Fruit fly (Drosophila melanogaster) whole organism, embryonic: ENCODE measurements around the gene Mocs1.

Experiments used
- ATbp ChIP-seq: fragments of 200-800 bp; sonication (Bioruptor generic); optimal IDR thresholded peaks from 2 replicates; lab custom pipeline; 2017; ENCODE audit warnings: missing biosample characterization, mild to moderate bottlenecking, missing genetic modification characterization, missing genetic modification reagents
- Antp ChIP-seq: fragments of 200-800 bp; sonication (Bioruptor generic); optimal IDR thresholded peaks from 3 replicates; lab custom pipeline; 2016; ENCODE audit warnings: missing biosample characterization, missing genetic modification characterization
- Asciz ChIP-seq: fragments of 200-800 bp; sonication (Bioruptor generic); optimal IDR thresholded peaks from 2 replicates; lab custom pipeline; 2017; ENCODE audit warnings: missing biosample characterization, mild to moderate bottlenecking, missing genetic modification characterization, missing genetic modification reagents
- B-H1 ChIP-seq: fragments of 200-800 bp; sonication (Bioruptor generic); IDR thresholded peaks from 3 replicates; pipeline ENCODE4 v1.3.6; 2022; ENCODE audit warnings: missing biosample characterization, missing genetic modification characterization
- C15 ChIP-seq: fragments of 200-800 bp; sonication (Bioruptor generic); IDR thresholded peaks from 3 replicates; pipeline ENCODE4 v1.3.6; 2022; ENCODE audit warnings: missing biosample characterization, missing genetic modification characterization
- CG10431 ChIP-seq: fragments of 200-800 bp; sonication (Bioruptor generic); optimal IDR thresholded peaks from 3 replicates; lab custom pipeline; 2018; ENCODE audit warnings: missing biosample characterization, mild to moderate bottlenecking, missing genetic modification characterization
- CG10565 ChIP-seq: fragments of 200-800 bp; sonication (Bioruptor generic); optimal IDR thresholded peaks from 3 replicates; lab custom pipeline; 2016; ENCODE audit warnings: missing biosample characterization, mild to moderate bottlenecking, missing genetic modification characterization
- CG10654 ChIP-seq: fragments of 200-800 bp; sonication (Bioruptor generic); optimal IDR thresholded peaks from 2 replicates; lab custom pipeline; 2016; ENCODE audit warnings: missing biosample characterization, missing genetic modification characterization
- CG11398 ChIP-seq: fragments of 200-800 bp; sonication (Bioruptor generic); optimal IDR thresholded peaks from 2 replicates; lab custom pipeline; 2016; ENCODE audit warnings: missing biosample characterization, missing genetic modification characterization
- CG11695 ChIP-seq: fragments of 200-800 bp; sonication (Bioruptor generic); IDR thresholded peaks from 3 replicates; pipeline ENCODE4 v1.3.6; 2022; ENCODE audit warnings: missing biosample characterization, missing genetic modification characterization
- CG11723 ChIP-seq: fragments of 200-800 bp; sonication (Bioruptor generic); optimal IDR thresholded peaks from 2 replicates; lab custom pipeline; 2017; ENCODE audit warnings: missing biosample characterization, mild to moderate bottlenecking, missing genetic modification characterization
- CG13624 ChIP-seq: fragments of 200-800 bp; sonication (Bioruptor generic); optimal IDR thresholded peaks from 2 replicates; lab custom pipeline; 2016; ENCODE audit warnings: missing biosample characterization, missing genetic modification characterization
- CG14710 ChIP-seq: fragments of 200-800 bp; sonication (Bioruptor generic); optimal IDR thresholded peaks from 3 replicates; lab custom pipeline; 2019; ENCODE audit warnings: missing biosample characterization, mild to moderate bottlenecking, missing genetic modification characterization, moderate library complexity
- CG16779 ChIP-seq: fragments of 200-800 bp; sonication (Bioruptor generic); IDR thresholded peaks from 2 replicates; pipeline ENCODE4 v1.3.6; 2022; ENCODE audit warnings: missing biosample characterization, missing genetic modification characterization
- CG17186 ChIP-seq: fragments of 200-800 bp; sonication (Bioruptor generic); optimal IDR thresholded peaks from 3 replicates; lab custom pipeline; 2017; ENCODE audit warnings: missing biosample characterization, missing genetic modification reagents, missing genetic modification characterization
- CG17802 ChIP-seq: fragments of 200-800 bp; sonication (Bioruptor generic); optimal IDR thresholded peaks from 2 replicates; lab custom pipeline; 2018; ENCODE audit warnings: missing biosample characterization, mild to moderate bottlenecking, missing genetic modification characterization, moderate library complexity
- CG3065 ChIP-seq: fragments of 200-800 bp; sonication (Bioruptor generic); optimal IDR thresholded peaks from 2 replicates; lab custom pipeline; 2016; ENCODE audit warnings: missing biosample characterization, missing genetic modification characterization
- CG33557 ChIP-seq: fragments of 200-800 bp; sonication (Bioruptor generic); optimal IDR thresholded peaks from 2 replicates; lab custom pipeline; 2019; ENCODE audit warnings: missing biosample characterization, mild to moderate bottlenecking, missing genetic modification characterization, moderate library complexity
- CG34422 ChIP-seq: fragments of 200-800 bp; sonication (Bioruptor generic); IDR thresholded peaks from 3 replicates; pipeline ENCODE4 v1.3.6; 2022; ENCODE audit warnings: missing biosample characterization, missing genetic modification characterization
- CG43689 ChIP-seq: fragments of 200-800 bp; sonication (Bioruptor generic); IDR thresholded peaks from 2 replicates; pipeline ENCODE4 v1.3.6; 2022; ENCODE audit warnings: missing biosample characterization, missing genetic modification characterization
- CG5180 ChIP-seq: fragments of 200-800 bp; sonication (Bioruptor generic); optimal IDR thresholded peaks from 3 replicates; lab custom pipeline; 2017; ENCODE audit warnings: missing biosample characterization, missing genetic modification characterization, mild to moderate bottlenecking, moderate library complexity, missing genetic modification reagents
- CG7271 ChIP-seq: fragments of 200-800 bp; sonication (Bioruptor generic); optimal IDR thresholded peaks from 2 replicates; lab custom pipeline; 2018; ENCODE audit warnings: missing biosample characterization, mild to moderate bottlenecking, missing genetic modification characterization, moderate library complexity
- CG9932 ChIP-seq: fragments of 200-800 bp; sonication (Bioruptor generic); IDR thresholded peaks from 2 replicates; pipeline ENCODE4 v1.3.6; 2022; ENCODE audit warnings: missing biosample characterization, missing genetic modification characterization
- E2f2 ChIP-seq: fragments of 200-800 bp; sonication (Bioruptor generic); IDR thresholded peaks from 2 replicates; pipeline ENCODE4 v1.3.6; 2022; ENCODE audit warnings: missing biosample characterization, missing genetic modification characterization
- Fer3 ChIP-seq: fragments of 200-800 bp; sonication (Bioruptor generic); optimal IDR thresholded peaks from 2 replicates; lab custom pipeline; 2018; ENCODE audit warnings: missing biosample characterization, mild to moderate bottlenecking, missing genetic modification characterization, moderate library complexity
- H2.0 ChIP-seq: fragments of 200-800 bp; sonication (Bioruptor generic); IDR thresholded peaks from 2 replicates; pipeline ENCODE4 v1.3.6; 2022; ENCODE audit warnings: missing biosample characterization, missing genetic modification characterization
- HLHmδ ChIP-seq: fragments of 200-800 bp; sonication (Bioruptor generic); optimal IDR thresholded peaks from 2 replicates; lab custom pipeline; 2018; ENCODE audit warnings: missing biosample characterization, mild to moderate bottlenecking, missing genetic modification characterization, moderate library complexity
- Jarid2 ChIP-seq: fragments of 200-800 bp; sonication (Bioruptor generic); optimal IDR thresholded peaks from 3 replicates; lab custom pipeline; 2017; ENCODE audit warnings: mild to moderate bottlenecking, missing biosample characterization, missing genetic modification reagents, missing genetic modification characterization
- Myb ChIP-seq: fragments of 200-800 bp; sonication (Bioruptor generic); optimal IDR thresholded peaks from 2 replicates; lab custom pipeline; 2016; ENCODE audit warnings: missing biosample characterization, missing genetic modification characterization
- Sry-δ ChIP-seq: fragments of 200-800 bp; sonication (Bioruptor generic); optimal IDR thresholded peaks from 2 replicates; lab custom pipeline; 2016; ENCODE audit warnings: missing biosample characterization, missing genetic modification characterization
- cato ChIP-seq: fragments of 200-800 bp; sonication (Bioruptor generic); optimal IDR thresholded peaks from 2 replicates; lab custom pipeline; 2016; ENCODE audit warnings: missing biosample characterization, missing genetic modification characterization, borderline replicate concordance
- chif ChIP-seq, 2 experiments: fragments of 200-800 bp; sonication (Bioruptor generic); optimal IDR thresholded peaks; 3 replicates each; lab custom pipeline; 2016; ENCODE audit warnings: missing biosample characterization in 2 of 2, missing genetic modification characterization in 2 of 2
- emc ChIP-seq: fragments of 200-800 bp; sonication (Bioruptor generic); optimal IDR thresholded peaks from 2 replicates; lab custom pipeline; 2016; ENCODE audit warnings: missing biosample characterization, missing genetic modification characterization
- en ChIP-seq: fragments of 200-800 bp; sonication (Bioruptor generic); optimal IDR thresholded peaks from 2 replicates; lab custom pipeline; 2016; ENCODE audit warnings: missing biosample characterization, missing genetic modification characterization
- eve ChIP-seq, 2 experiments: fragments of >200 bp; optimal IDR thresholded peaks; 2 replicates each; lab custom pipeline; 2017; ENCODE audit warnings: missing biosample characterization in 2 of 2, missing genetic modification characterization in 2 of 2
- eyg ChIP-seq: fragments of 200-800 bp; sonication (Bioruptor generic); optimal IDR thresholded peaks from 3 replicates; lab custom pipeline; 2016; ENCODE audit warnings: missing biosample characterization, missing genetic modification characterization
- ftz-f1 ChIP-seq: fragments of 200-800 bp; sonication (Bioruptor generic); optimal IDR thresholded peaks from 2 replicates; lab custom pipeline; 2016; ENCODE audit warnings: missing biosample characterization, missing genetic modification characterization
- gt ChIP-seq: fragments of 200-800 bp; sonication (Bioruptor generic); IDR thresholded peaks from 2 replicates; pipeline ENCODE4 v1.3.6; 2022; ENCODE audit warnings: missing biosample characterization, missing genetic modification characterization
- her ChIP-seq: fragments of 200-800 bp; sonication (Bioruptor generic); optimal IDR thresholded peaks from 2 replicates; lab custom pipeline; 2016; ENCODE audit warnings: missing biosample characterization, missing genetic modification characterization
- kah ChIP-seq: fragments of 200-800 bp; sonication (Bioruptor generic); optimal IDR thresholded peaks from 2 replicates; lab custom pipeline; 2018; ENCODE audit warnings: missing biosample characterization, mild to moderate bottlenecking, missing genetic modification characterization
- kay ChIP-seq: fragments of 200-800 bp; sonication (Bioruptor generic); optimal IDR thresholded peaks from 2 replicates; lab custom pipeline; 2016; ENCODE audit warnings: missing biosample characterization, missing genetic modification characterization
- lmd ChIP-seq: fragments of 200-800 bp; sonication (Bioruptor generic); IDR thresholded peaks from 2 replicates; pipeline ENCODE4 v1.3.6; 2022; ENCODE audit warnings: missing biosample characterization, missing genetic modification characterization
- lov ChIP-seq, 2 experiments: fragments of 200-800 bp in 1 of 2; fragments of >200 bp in 1 of 2; sonication (Bioruptor generic) in 1 of 2; IDR thresholded peaks in 1 of 2; optimal IDR thresholded peaks in 1 of 2; 2 replicates in 1 of 2; 3 replicates in 1 of 2; pipeline versions ENCODE4 v1.3.6 to Lab custom; 2017 to 2022; ENCODE audit warnings: missing biosample characterization in 1 of 2, missing genetic modification characterization in 1 of 2
- mirr ChIP-seq: fragments of 200-800 bp; sonication (Bioruptor generic); optimal IDR thresholded peaks from 3 replicates; lab custom pipeline; 2018; ENCODE audit warnings: missing biosample characterization, mild to moderate bottlenecking, missing genetic modification characterization
- nerfin-2 ChIP-seq: fragments of 200-800 bp; sonication (Bioruptor generic); IDR thresholded peaks from 2 replicates; pipeline ENCODE4 v1.3.6; 2022; ENCODE audit warnings: missing biosample characterization, missing genetic modification characterization; ENCODE audit not compliant: partially characterized antibody
- nmo ChIP-seq: fragments of 200-800 bp; sonication (Bioruptor generic); optimal IDR thresholded peaks from 2 replicates; lab custom pipeline; 2018; ENCODE audit warnings: missing biosample characterization, mild to moderate bottlenecking, missing genetic modification characterization, moderate library complexity
- peb ChIP-seq: fragments of 200-800 bp; sonication (Bioruptor generic); IDR thresholded peaks from 2 replicates; pipeline ENCODE4 v1.3.6; 2022; ENCODE audit warnings: missing biosample characterization, missing genetic modification characterization
- psq ChIP-seq: fragments of 200-800 bp; sonication (Bioruptor generic); optimal IDR thresholded peaks from 2 replicates; lab custom pipeline; 2017; ENCODE audit warnings: missing biosample characterization, missing genetic modification characterization
- zfh1 ChIP-seq: fragments of 200-800 bp; sonication (Bioruptor generic); IDR thresholded peaks from 3 replicates; pipeline ENCODE4 v1.3.6; 2022; ENCODE audit warnings: missing biosample characterization, missing genetic modification characterization

The Mocs1 gene

dm6 chr3L:11091943-11092609 lies 21.8 kb downstream of the Mocs1 start (continued):
- TF ChIP-seq CG7271 (no peak), CG14710 (tag; lab: Kevin White, UChicago) (peak; percentile 18), E2f2 (GFP tag; lab: Robert Waterston, UW) (peak; percentile 34; the same call in 1 of the 2 replicates), CG11695 (GFP tag; lab: Robert Waterston, UW) (0 out of 3 replicates have a peak, but pooled peaks have one; percentile 15), CG9932 (GFP tag; lab: Robert Waterston, UW) (peak; percentile 53), lmd (GFP tag; lab: Robert Waterston, UW) (peak; percentile 35), eyg (GFP tag; lab: Kevin White, UChicago) (peak; percentile 27), Fer3 (tag; lab: Kevin White, UChicago) (peak; percentile 24), Jarid2 (GFP tag; lab: Kevin White, UChicago) (no peak), CG33557 (peak; percentile 22), peb (0 out of 2 replicates have a peak, but pooled peaks have one; percentile 20), Sry-δ (peak; percentile 53), kay (GFP tag; lab: Kevin White, UChicago) (peak; percentile 43), CG16779 (GFP tag; lab: Robert Waterston, UW) (peak; percentile 68; the same call in 1 of the 2 replicates), CG11398 (no peak), gt (GFP tag; lab: Robert Waterston, UW) (no peak), cato (GFP tag; lab: Kevin White, UChicago) (no peak), CG34422 (GFP tag; lab: Robert Waterston, UW) (peak; percentile 58; the same call in 2 of the 3 replicates), chif (GFP tag; optimal IDR thresholded peaks at IDR 0.05; lab: Kevin White, UChicago) (peak; percentile 13 to 47), CG11723 (GFP tag; lab: Kevin White, UChicago) (peak; percentile 2), B-H1 (GFP tag; lab: Robert Waterston, UW) (no peak), zfh1 (GFP tag; lab: Robert Waterston, UW) (peak; percentile 66; the same call in 2 of the 3 replicates), HLHmδ (GFP tag; lab: Kevin White, UChicago) (peak; percentile 33), mirr (GFP tag; lab: Kevin White, UChicago) (peak; percentile 5), kah (GFP tag; lab: Kevin White, UChicago) (no peak), Antp (peak; percentile 63), H2.0 (peak; percentile 19; the same call in 1 of the 2 replicates), CG13624 (GFP tag; lab: Kevin White, UChicago) (peak; percentile 74), CG10565 (GFP tag; lab: Kevin White, UChicago) (no peak), CG5180 (GFP tag; lab: Kevin White, UChicago) (peak; percentile 26), CG3065 (GFP tag; lab: Kevin White, UChicago) (peak; percentile 34), eve (GFP tag; optimal IDR thresholded peaks at IDR 0.05; lab: Kevin White, UChicago) (peak in 1 of 2 experiments; percentile 58), CG43689 (GFP tag; lab: Robert Waterston, UW) (no peak), en (GFP tag; lab: Kevin White, UChicago) (peak; percentile 14), Myb (peak; percentile 64), CG10431 (peak; percentile 51), ftz-f1 (GFP tag; lab: Kevin White, UChicago) (peak; percentile 75), lov (optimal IDR thresholded peaks at IDR 0.05; lab: Kevin White, UChicago) (no peak), lov (GFP tag; IDR thresholded peaks at IDR 0.05; lab: Robert Waterston, UW) (0 out of 3 replicates have a peak, but pooled peaks have one; percentile 5), Asciz (peak; percentile 14), C15 (GFP tag; lab: Robert Waterston, UW) (no peak), ATbp (GFP tag; lab: Kevin White, UChicago) (no peak), CG17802 (tag; lab: Kevin White, UChicago) (peak; percentile 12), nmo (GFP tag; lab: Kevin White, UChicago) (peak; percentile 27), CG17186 (peak; percentile 27), her (GFP tag; lab: Kevin White, UChicago) (peak; percentile 61), nerfin-2 (no peak), psq (GFP tag; lab: Kevin White, UChicago) (peak; percentile 67), CG10654 (GFP tag; lab: Kevin White, UChicago) (peak; percentile 37), emc (no peak)
